Worm (Caenorhabditis elegans) whole organism, L3 larva: Measurements from ENCODE around the gene Y105C5B.20.

Source experiments
- ZK546.5 ChIP-seq: sonication (generic microtip); optimal IDR thresholded peaks from 2 replicates; lab custom pipeline; 2017; ENCODE audit warnings: missing biosample characterization, missing genetic modification characterization
- elt-2 ChIP-seq: sonication (generic microtip); optimal IDR thresholded peaks from 2 replicates; lab custom pipeline; 2016; ENCODE audit warnings: missing genetic modification reagents, mild to moderate bottlenecking, missing genetic modification characterization, missing compliant biosample characterization
- jun-1 ChIP-seq: fragments of 150-350 bp; optimal IDR thresholded peaks from 2 replicates; lab custom pipeline; 2014; ENCODE audit warnings: missing biosample characterization, missing genetic modification reagents, missing genetic modification characterization
- lin-39 ChIP-seq: fragments of 150-350 bp; optimal IDR thresholded peaks from 2 replicates; lab custom pipeline; 2018; ENCODE audit warnings: missing biosample characterization, missing genetic modification reagents, missing genetic modification characterization
- pha-4 ChIP-seq: fragments of 150-350 bp; optimal IDR thresholded peaks from 2 replicates; lab custom pipeline; 2014; ENCODE audit warnings: missing biosample characterization, missing genetic modification reagents, missing genetic modification characterization
- pqm-1 ChIP-seq: fragments of 150-350 bp; optimal IDR thresholded peaks from 2 replicates; lab custom pipeline; 2017; ENCODE audit warnings: missing biosample characterization, missing genetic modification characterization, inconsistent platforms

DNA sequence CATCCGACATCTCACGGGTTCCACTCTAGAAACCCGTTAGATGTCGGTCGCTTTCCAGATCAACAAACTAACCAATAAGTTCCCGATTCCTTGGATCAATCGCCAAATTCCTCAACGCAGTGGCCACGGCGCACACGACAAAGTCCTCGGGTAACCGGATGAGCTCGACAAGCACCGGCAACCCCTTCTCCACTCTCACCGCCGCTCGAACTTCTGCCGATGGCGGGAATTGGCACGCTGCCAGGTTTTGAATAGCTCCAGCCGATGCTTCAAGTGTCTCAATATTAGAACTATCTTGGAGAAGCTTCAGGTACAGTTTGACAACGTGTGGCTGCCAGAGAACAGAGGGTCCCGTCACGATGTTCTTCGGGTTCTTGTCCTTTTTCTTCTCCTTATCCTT lies 5.3 kb upstream of the Y105C5B.20 start:
- TF ChIP-seq pqm-1 = no peak
- TF ChIP-seq ZK546.5 (tag; lab: Kevin White, UChicago) = no peak
- TF ChIP-seq jun-1 (tag; lab: Kevin White, UChicago) = no peak
- no peak for TF ChIP-seq elt-2
- TF ChIP-seq lin-39 (tag; lab: Kevin White, UChicago) = no peak
- TF ChIP-seq pha-4 = no peak
